Fruit fly (Drosophila melanogaster): ENCODE measurements around the gene CAH4.
A peak's percentile ranks its signal among the peaks of the same experiment; 100 is the strongest.

CAH4 gene

DNA sequence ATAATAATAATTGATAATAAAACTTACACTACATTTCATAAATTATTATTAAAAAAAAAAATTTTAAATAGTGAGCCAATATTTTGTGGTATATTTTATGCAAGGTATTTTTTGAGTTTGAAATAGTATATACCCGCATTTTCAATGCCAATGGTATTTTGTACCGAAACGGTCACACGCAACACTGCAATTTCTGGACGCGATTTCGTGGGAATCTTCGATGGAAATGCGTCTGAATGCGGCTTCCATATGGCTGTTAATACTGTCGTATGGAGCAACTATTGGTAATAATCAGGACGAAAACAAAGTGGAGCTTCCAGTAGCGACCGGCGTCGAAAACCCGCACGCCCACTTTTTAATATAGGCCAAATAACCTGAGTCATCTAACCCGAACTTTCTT is 5.9 kb downstream of the CAH4 start, which contains the start of gene Nct:
Gene Nct (plus strand): TSS at position 173 of the 400 bp plus-strand sequence.
- TF ChIP-seq Sox14 (GFP tag; optimal IDR thresholded peaks at IDR 0.05) (peak; percentile 68), dac (GFP tag; optimal IDR thresholded peaks at IDR 0.05) (no peak)

DNA sequence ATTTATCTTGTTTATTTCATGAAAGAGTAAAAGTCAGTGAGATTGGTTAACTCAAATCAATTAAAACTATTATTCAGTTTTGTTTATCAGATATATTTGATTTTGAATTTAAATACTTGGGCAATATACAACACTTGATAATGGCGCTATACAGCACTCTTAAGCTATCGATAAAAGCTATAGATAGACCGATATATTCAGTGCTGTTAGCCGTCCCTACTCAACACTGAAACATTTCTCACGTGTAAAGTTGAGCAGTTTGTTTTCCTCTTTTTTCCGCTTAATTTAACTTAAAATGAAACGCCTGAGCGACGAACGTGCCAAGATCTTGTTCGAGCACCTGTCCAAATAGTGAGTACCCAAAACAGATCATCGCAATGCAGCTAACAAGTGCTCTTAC is 6.9 kb downstream of the CAH4 start, which contains the start of gene CG7006:
Gene CG7006 (plus strand): TSS at position 208 of the 400 bp plus-strand sequence.
- peak; percentile 83 for TF ChIP-seq cyc (GFP tag; optimal IDR thresholded peaks at IDR 0.05)
- TF ChIP-seq Ets21C (GFP tag; optimal IDR thresholded peaks at IDR 0.05): peak; percentile 39
- no peak for TF ChIP-seq CG10669 (GFP tag; optimal IDR thresholded peaks at IDR 0.05)
- TF ChIP-seq topi (GFP tag; optimal IDR thresholded peaks at IDR 0.05): peak; percentile 66
- no peak for TF ChIP-seq Eip93F (GFP tag; optimal IDR thresholded peaks at IDR 0.05)
- peak; percentile 39 for TF ChIP-seq Sox14 (GFP tag; optimal IDR thresholded peaks at IDR 0.05)
- peak; percentile 68 for TF ChIP-seq esn (GFP tag; optimal IDR thresholded peaks at IDR 0.05)
- TF ChIP-seq lz (GFP tag; optimal IDR thresholded peaks at IDR 0.05): peak; percentile 70
- peak; percentile 77 for TF ChIP-seq Eip78C (GFP tag)
- peak; percentile 41 for TF ChIP-seq acj6 (GFP tag; optimal IDR thresholded peaks at IDR 0.05)
- peak; percentile 48 for TF ChIP-seq CG11902 (GFP tag; optimal IDR thresholded peaks at IDR 0.05)
- TF ChIP-seq CG15336 (GFP tag; IDR thresholded peaks at IDR 0.05): no peak
- TF ChIP-seq CG10631 (GFP tag; optimal IDR thresholded peaks at IDR 0.05): peak; percentile 67
- peak; percentile 79 for TF ChIP-seq CG31627 (GFP tag; optimal IDR thresholded peaks at IDR 0.05)
- peak; percentile 63 for TF ChIP-seq Hr39 (GFP tag; optimal IDR thresholded peaks at IDR 0.05)
- TF ChIP-seq Sox102F (GFP tag; optimal IDR thresholded peaks at IDR 0.05): no peak

DNA sequence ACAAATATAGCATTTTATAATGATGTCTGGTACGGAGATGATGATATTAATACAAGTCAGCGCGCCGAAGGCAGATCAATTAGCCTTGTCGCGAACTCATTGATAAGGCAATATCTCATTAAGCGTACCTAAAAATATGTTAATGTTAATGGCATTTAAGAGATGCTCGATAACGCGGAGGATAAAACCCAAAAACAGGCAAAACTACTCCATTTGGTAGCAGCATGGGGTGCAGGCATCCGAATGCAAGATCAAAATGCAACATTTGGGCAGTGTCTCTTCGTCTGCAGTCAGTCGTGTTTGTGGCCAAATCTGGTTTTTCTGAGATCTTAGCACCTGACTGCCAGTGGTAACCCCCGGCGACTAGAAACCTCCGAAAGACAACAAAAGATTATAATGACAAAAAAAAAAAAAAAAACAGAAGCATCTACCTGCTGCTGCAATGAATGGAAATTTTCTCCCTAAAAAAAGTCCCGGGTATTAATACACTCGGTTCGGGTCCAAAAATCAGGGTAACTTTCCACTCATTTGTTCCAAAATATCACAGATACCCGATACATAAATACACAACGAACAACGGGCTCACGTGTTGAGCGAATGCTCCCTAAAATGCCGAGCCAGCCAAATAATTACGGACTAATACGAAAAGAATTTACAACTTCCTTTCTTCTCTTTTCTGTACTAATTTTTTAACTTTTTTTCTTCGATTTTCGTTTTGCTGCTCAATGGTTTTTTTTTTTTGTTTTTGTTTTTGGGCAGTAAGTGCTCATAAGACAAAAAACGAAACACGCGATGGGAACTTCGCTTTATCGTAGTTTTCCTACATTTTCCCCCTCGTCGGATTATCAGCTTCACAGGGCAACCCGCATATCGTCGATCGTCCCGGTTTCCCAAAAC is 11.2 kb downstream of the CAH4 start:
- TF ChIP-seq fd85E (GFP tag; optimal IDR thresholded peaks at IDR 0.05) (no peak), Hr39 (GFP tag; optimal IDR thresholded peaks at IDR 0.05) (no peak), Eip78C (GFP tag) (no peak), spab (GFP tag; optimal IDR thresholded peaks at IDR 0.05) (no peak), CG16779 (tag; optimal IDR thresholded peaks at IDR 0.05) (no peak), eg (GFP tag; IDR thresholded peaks at IDR 0.05) (no peak), CG34406 (GFP tag; optimal IDR thresholded peaks at IDR 0.05) (no peak), vri (GFP tag; optimal IDR thresholded peaks at IDR 0.05) (no peak), Lpt (GFP tag; optimal IDR thresholded peaks at IDR 0.05) (no peak), CG7368 (GFP tag; optimal IDR thresholded peaks at IDR 0.05) (no peak), fkh (GFP tag; optimal IDR thresholded peaks at IDR 0.05) (no peak), CG6792 (GFP tag; optimal IDR thresholded peaks at IDR 0.05) (no peak), CG1621 (tag; optimal IDR thresholded peaks at IDR 0.05) (no peak), salr (GFP tag; optimal IDR thresholded peaks at IDR 0.05) (no peak), pdm3 (GFP tag; optimal IDR thresholded peaks at IDR 0.05) (no peak), Eip75B (GFP tag; optimal IDR thresholded peaks at IDR 0.05) (no peak)

DNA sequence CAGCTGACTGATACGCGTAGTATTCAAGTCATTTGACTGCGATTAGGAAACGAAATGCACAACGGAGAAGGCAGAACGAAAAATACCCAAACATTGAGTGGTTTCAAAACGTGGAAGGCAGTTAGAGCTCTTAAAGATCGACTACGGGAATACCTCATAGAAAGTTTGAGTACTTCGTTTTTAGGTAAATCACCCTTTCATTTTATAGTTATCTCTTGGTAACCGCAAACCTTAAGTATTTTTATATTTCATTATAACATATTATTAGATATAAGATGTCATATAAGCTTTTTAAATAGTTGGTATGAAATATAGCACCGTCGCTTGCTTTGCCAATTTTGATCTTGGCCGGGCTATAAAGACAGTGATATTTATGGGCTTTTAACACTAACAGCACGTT is 12.2 kb downstream of the CAH4 start:
- TF ChIP-seq lz (GFP tag; optimal IDR thresholded peaks at IDR 0.05): no peak
- TF ChIP-seq CG6854 (GFP tag; optimal IDR thresholded peaks at IDR 0.05): no peak
- no peak for TF ChIP-seq CG11294 (GFP tag; IDR thresholded peaks at IDR 0.05)
- TF ChIP-seq CG4318 (GFP tag; optimal IDR thresholded peaks at IDR 0.05): no peak
- TF ChIP-seq Eip78C (GFP tag): no peak
- no peak for TF ChIP-seq CG8319 (GFP tag; optimal IDR thresholded peaks at IDR 0.05)
